Worm (Caenorhabditis elegans): ENCODE results near the gene D1086.17.
A peak's percentile ranks its signal among the peaks of the same experiment; 100 is the strongest.

The D1086.17 gene

ce11 chrV:14110042-14110441 lies 42.4 kb downstream of the D1086.17 start, which contains the start of gene H39E23.2:
TSS of gene H39E23.2 (plus strand) at chrV:14110342.
- TF ChIP-seq C06A6.2 (GFP tag; conservative IDR thresholded peaks at IDR 0.05) = no peak
- TF ChIP-seq snpc-1.1 (tag; optimal IDR thresholded peaks at IDR 0.05; ENCODE audit: insufficient read depth) = no peak
- no peak for TF ChIP-seq pha-4 (tag; optimal IDR thresholded peaks at IDR 0.05)
- TF ChIP-seq T07F8.4 (tag; optimal IDR thresholded peaks at IDR 0.05) = no peak
- no peak for TF ChIP-seq K11D2.4 (GFP tag; IDR thresholded peaks at IDR 0.05)
- no peak for TF ChIP-seq ama-1 (optimal IDR thresholded peaks at IDR 0.05)
- no peak for TF ChIP-seq ama-1 (GFP tag; optimal IDR thresholded peaks at IDR 0.05)
- no peak for TF ChIP-seq ceh-40 (GFP tag; IDR thresholded peaks at IDR 0.05)
- no peak for TF ChIP-seq hrde-1 (tag; optimal IDR thresholded peaks at IDR 0.05; ENCODE audit: borderline replicate concordance)
- no peak for TF ChIP-seq egrh-3 (GFP tag; IDR thresholded peaks at IDR 0.05)
- TF ChIP-seq mes-4 (tag; optimal IDR thresholded peaks at IDR 0.05) = no peak
- TF ChIP-seq nfya-1 (tag; optimal IDR thresholded peaks at IDR 0.05; ENCODE audit: borderline replicate concordance, insufficient read depth) = no peak
- TF ChIP-seq athp-1 (tag; optimal IDR thresholded peaks at IDR 0.05) = no peak
- no peak for TF ChIP-seq cebp-1 (GFP tag; IDR thresholded peaks at IDR 0.05)
- TF ChIP-seq cebp-1 (tag; optimal IDR thresholded peaks at IDR 0.05) = no peak
- no peak for TF ChIP-seq nhr-80 (tag; optimal IDR thresholded peaks at IDR 0.05)
- no peak for TF ChIP-seq snpc-4 (GFP tag; optimal IDR thresholded peaks at IDR 0.05)
- TF ChIP-seq snpc-4 (tag; optimal IDR thresholded peaks at IDR 0.05) = no peak
- no peak for TF ChIP-seq ccch-3 (GFP tag; optimal IDR thresholded peaks at IDR 0.05)
- no peak for TF ChIP-seq dox-1 (GFP tag; IDR thresholded peaks at IDR 0.05)
- TF ChIP-seq repo-1 (tag; optimal IDR thresholded peaks at IDR 0.05) = no peak

DNA sequence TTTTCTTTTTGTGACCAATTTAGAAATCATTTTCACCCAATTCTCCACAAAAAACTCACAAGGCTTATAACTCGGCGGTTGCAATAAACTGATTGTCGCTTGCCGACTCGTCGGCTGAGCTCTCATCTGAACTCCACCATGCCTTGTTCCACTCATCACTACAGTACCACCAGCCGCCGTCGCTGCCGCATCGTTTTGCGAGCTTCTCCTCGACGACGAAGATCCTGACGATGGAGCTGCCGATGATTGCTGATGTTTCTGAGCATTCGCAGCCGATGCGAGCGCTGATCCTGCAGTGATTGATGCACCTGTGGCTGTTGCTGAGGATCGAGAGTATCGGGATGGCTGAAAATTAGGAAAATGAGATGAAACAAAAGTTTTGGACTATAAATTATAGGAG lies 53.0 kb downstream of the D1086.17 start:
- peak; percentile 24; the same call in 1 of the 2 replicates for TF ChIP-seq egrh-3 (GFP tag; IDR thresholded peaks at IDR 0.05)
- TF ChIP-seq xnd-1 (tag; optimal IDR thresholded peaks at IDR 0.05) = no peak
- TF ChIP-seq K11D2.4 (GFP tag; IDR thresholded peaks at IDR 0.05) = peak; percentile 26; the same call in 1 of the 2 replicates
- no peak for TF ChIP-seq unc-130 (GFP tag; optimal IDR thresholded peaks at IDR 0.05)
- peak; percentile 58; the same call in 1 of the 2 replicates for TF ChIP-seq zfh-2 (GFP tag; conservative IDR thresholded peaks at IDR 0.05)
- no peak for TF ChIP-seq snpc-3.4 (tag; optimal IDR thresholded peaks at IDR 0.05)
